Fruit fly (Drosophila melanogaster) whole organism, pupa: ENCODE data around the gene CG5561.

Source experiments
- CG10348 ChIP-seq: fragments of 200-800 bp; sonication (Bioruptor generic); IDR thresholded peaks from 2 replicates; pipeline ENCODE4 v1.3.6; 2022; ENCODE audit warnings: missing biosample characterization, missing genetic modification characterization
- CG12605 ChIP-seq: fragments of 200-800 bp; sonication (Bioruptor generic); IDR thresholded peaks from 2 replicates; pipeline ENCODE4 v1.3.6; 2022; ENCODE audit warnings: missing biosample characterization, missing genetic modification characterization
- CG13204 ChIP-seq: fragments of 200-800 bp; sonication (Bioruptor generic); optimal IDR thresholded peaks from 2 replicates; lab custom pipeline; 2018; ENCODE audit warnings: missing biosample characterization, mild to moderate bottlenecking, missing genetic modification characterization, moderate library complexity
- CG14655 ChIP-seq: fragments of 200-800 bp; sonication (Bioruptor generic); optimal IDR thresholded peaks from 3 replicates; lab custom pipeline; 2017; ENCODE audit warnings: mild to moderate bottlenecking, missing biosample characterization, missing genetic modification reagents, missing genetic modification characterization
- CG15710 ChIP-seq: fragments of 200-800 bp; sonication (Bioruptor generic); optimal IDR thresholded peaks from 2 replicates; lab custom pipeline; 2018; ENCODE audit warnings: missing biosample characterization, mild to moderate bottlenecking, missing genetic modification characterization, moderate library complexity
- CG17806 ChIP-seq: fragments of 200-800 bp; sonication (Bioruptor generic); optimal IDR thresholded peaks from 2 replicates; lab custom pipeline; 2018; ENCODE audit warnings: missing biosample characterization, mild to moderate bottlenecking, missing genetic modification characterization, moderate library complexity
- CG32121 ChIP-seq: fragments of 200-800 bp; sonication (Bioruptor generic); IDR thresholded peaks from 2 replicates; pipeline ENCODE4 v1.3.6; 2022; ENCODE audit warnings: missing biosample characterization, missing genetic modification characterization
- CG34367 ChIP-seq: fragments of 200-800 bp; sonication (Bioruptor generic); optimal IDR thresholded peaks from 2 replicates; lab custom pipeline; 2018; ENCODE audit warnings: missing biosample characterization, mild to moderate bottlenecking, missing genetic modification characterization
- CG4496 ChIP-seq: fragments of 200-800 bp; sonication (Bioruptor generic); IDR thresholded peaks from 3 replicates; pipeline ENCODE4 v1.3.6; 2022; ENCODE audit warnings: missing biosample characterization, missing genetic modification characterization
- CG8159 ChIP-seq: fragments of 200-800 bp; sonication (Bioruptor generic); optimal IDR thresholded peaks from 3 replicates; lab custom pipeline; 2018; ENCODE audit warnings: missing biosample characterization, mild to moderate bottlenecking, missing genetic modification characterization, moderate library complexity
- CG8301 ChIP-seq: fragments of 200-800 bp; sonication (Bioruptor generic); optimal IDR thresholded peaks from 2 replicates; lab custom pipeline; 2018; ENCODE audit warnings: missing biosample characterization, mild to moderate bottlenecking, missing genetic modification characterization
- CG9948 ChIP-seq: fragments of 200-800 bp; sonication (Bioruptor generic); optimal IDR thresholded peaks from 2 replicates; lab custom pipeline; 2018; ENCODE audit warnings: missing biosample characterization, mild to moderate bottlenecking, missing genetic modification characterization, moderate library complexity
- D1 ChIP-seq: fragments of 200-800 bp; sonication (Bioruptor generic); optimal IDR thresholded peaks from 2 replicates; lab custom pipeline; 2018; ENCODE audit warnings: missing biosample characterization, mild to moderate bottlenecking, missing genetic modification characterization, moderate library complexity
- EcR ChIP-seq: fragments of 200-800 bp; sonication (Bioruptor generic); optimal IDR thresholded peaks from 3 replicates; lab custom pipeline; 2019; ENCODE audit warnings: missing biosample characterization, missing genetic modification characterization, mild to moderate bottlenecking, moderate library complexity, missing genetic modification reagents
- Ets98B ChIP-seq: fragments of 200-800 bp; sonication (Bioruptor generic); IDR thresholded peaks from 2 replicates; pipeline ENCODE4 v1.3.6; 2022; ENCODE audit warnings: missing biosample characterization, missing genetic modification characterization
- Pif1A ChIP-seq: fragments of 200-800 bp; sonication (Bioruptor generic); optimal IDR thresholded peaks from 3 replicates; lab custom pipeline; 2016; ENCODE audit warnings: missing biosample characterization, missing genetic modification characterization
- Pif1B ChIP-seq: fragments of 200-800 bp; sonication (Bioruptor generic); optimal IDR thresholded peaks from 3 replicates; lab custom pipeline; 2016; ENCODE audit warnings: missing biosample characterization, missing genetic modification characterization
- Snoo ChIP-seq: fragments of 200-800 bp; sonication (Bioruptor generic); optimal IDR thresholded peaks from 3 replicates; lab custom pipeline; 2017; ENCODE audit warnings: missing biosample characterization, mild to moderate bottlenecking, missing genetic modification characterization, inconsistent platforms
- fd96Ca ChIP-seq: fragments of 200-800 bp; sonication (Bioruptor generic); IDR thresholded peaks from 3 replicates; pipeline ENCODE4 v1.3.6; 2022; ENCODE audit warnings: missing biosample characterization, missing genetic modification characterization
- gl ChIP-seq: fragments of 200-800 bp; sonication (Bioruptor generic); optimal IDR thresholded peaks from 2 replicates; lab custom pipeline; 2018; ENCODE audit warnings: missing biosample characterization, mild to moderate bottlenecking, missing genetic modification characterization
- rn ChIP-seq: fragments of 200-800 bp; sonication (Bioruptor generic); IDR thresholded peaks from 2 replicates; pipeline ENCODE4 v1.3.6; 2022; ENCODE audit warnings: missing biosample characterization, missing genetic modification characterization

Gene CG5561

DNA sequence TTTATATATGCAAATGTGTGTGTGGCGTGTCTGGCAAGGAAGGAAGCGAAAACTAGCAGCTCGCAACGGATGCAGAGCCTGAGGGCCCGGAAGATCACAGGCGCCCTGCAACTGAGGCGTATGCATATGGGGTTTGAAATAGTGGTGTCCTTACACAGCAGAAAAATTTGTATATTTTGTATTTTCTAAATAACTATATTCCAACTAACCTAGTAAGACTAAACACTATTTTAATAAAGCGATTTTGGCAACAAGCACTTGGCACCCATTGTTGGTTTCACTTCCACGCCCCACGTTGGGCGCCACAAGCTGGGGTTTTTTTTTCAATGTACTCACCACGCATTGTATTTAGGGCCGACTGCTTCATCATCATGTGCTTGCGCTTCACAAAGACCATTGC lies 32.6 kb upstream of the CG5561 start:
- TF ChIP-seq Ets98B (no peak), CG15710 (no peak), EcR (GFP tag; lab: Kevin White, UChicago) (no peak), CG12605 (no peak), rn (no peak), CG9948 (tag; lab: Kevin White, UChicago) (no peak)

dm6 chr2L:1377635-1378034 lies 23.7 kb upstream of the CG5561 start:
- TF ChIP-seq rn (no peak), CG8301 (tag; lab: Kevin White, UChicago) (no peak), CG9948 (tag; lab: Kevin White, UChicago) (no peak), CG15710 (no peak), CG14655 (GFP tag; lab: Kevin White, UChicago) (no peak), gl (no peak), CG8159 (tag; lab: Kevin White, UChicago) (no peak), CG4496 (GFP tag; lab: Robert Waterston, UW) (no peak), CG17806 (tag; lab: Kevin White, UChicago) (no peak), Pif1B (no peak), CG10348 (GFP tag; lab: Robert Waterston, UW) (no peak), Snoo (tag; lab: Kevin White, UChicago) (no peak), EcR (GFP tag; lab: Kevin White, UChicago) (no peak), CG32121 (GFP tag; lab: Robert Waterston, UW) (no peak), CG13204 (GFP tag; lab: Kevin White, UChicago) (no peak), CG12605 (no peak), fd96Ca (GFP tag; lab: Robert Waterston, UW) (no peak)

DNA sequence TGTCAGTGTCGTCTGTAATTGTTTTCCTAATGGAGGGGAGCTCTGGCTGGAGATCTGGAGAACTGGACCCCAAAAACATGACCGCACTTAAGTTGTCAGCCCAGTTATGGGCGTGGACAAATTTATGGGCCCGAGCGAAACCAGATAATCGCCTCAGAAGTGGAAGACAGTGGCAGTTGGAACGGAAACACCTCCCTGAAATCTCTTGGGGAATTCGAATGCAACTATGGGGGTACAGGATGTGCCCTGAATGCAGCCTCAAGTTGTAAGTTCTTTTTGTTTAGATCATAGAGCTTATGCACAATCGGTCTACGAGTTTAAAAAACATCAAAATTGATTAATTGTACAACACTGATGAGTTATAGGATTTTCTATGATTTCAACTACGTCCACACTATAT lies 13.8 kb upstream of the CG5561 start, which contains the start of gene CG14346:
TSS of gene CG14346 (plus strand) at position 301 of the 400 bp plus-strand sequence.
- TF ChIP-seq CG12605 (no peak), CG9948 (tag; lab: Kevin White, UChicago) (no peak), fd96Ca (GFP tag; lab: Robert Waterston, UW) (no peak), CG10348 (GFP tag; lab: Robert Waterston, UW) (no peak), D1 (tag; lab: Kevin White, UChicago) (no peak), CG32121 (GFP tag; lab: Robert Waterston, UW) (no peak), CG8301 (tag; lab: Kevin White, UChicago) (no peak), CG13204 (GFP tag; lab: Kevin White, UChicago) (no peak), Pif1B (no peak), CG34367 (tag; lab: Kevin White, UChicago) (no peak), CG8159 (tag; lab: Kevin White, UChicago) (no peak), CG17806 (tag; lab: Kevin White, UChicago) (no peak), EcR (GFP tag; lab: Kevin White, UChicago) (no peak), Ets98B (no peak)

DNA sequence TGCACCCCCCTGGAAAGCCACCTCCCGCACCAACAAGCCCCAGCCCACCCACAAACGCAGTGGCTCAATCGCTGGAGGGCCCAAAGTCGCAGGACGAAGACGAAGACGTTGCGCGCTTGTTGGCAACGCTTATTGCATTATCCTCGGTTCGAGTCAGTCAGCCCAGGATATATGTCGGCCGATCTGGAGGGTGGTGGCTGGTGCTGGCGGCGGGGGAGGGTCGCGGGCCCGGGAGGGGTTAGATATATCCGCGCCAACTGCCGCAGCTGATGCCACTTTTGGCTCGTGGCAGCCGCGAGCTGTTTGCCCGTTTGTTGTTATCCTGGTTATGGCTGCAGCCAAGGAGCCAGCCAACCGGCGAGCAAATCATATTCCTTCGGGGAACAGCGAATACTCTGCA lies 11.1 kb upstream of the CG5561 start:
- TF ChIP-seq CG8301 (tag; lab: Kevin White, UChicago), result no peak
- TF ChIP-seq Pif1B, result no peak
- no peak for TF ChIP-seq CG9948 (tag; lab: Kevin White, UChicago)
- TF ChIP-seq CG32121 (GFP tag; lab: Robert Waterston, UW), result no peak
- no peak for TF ChIP-seq EcR (GFP tag; lab: Kevin White, UChicago)
- no peak for TF ChIP-seq CG17806 (tag; lab: Kevin White, UChicago)

DNA sequence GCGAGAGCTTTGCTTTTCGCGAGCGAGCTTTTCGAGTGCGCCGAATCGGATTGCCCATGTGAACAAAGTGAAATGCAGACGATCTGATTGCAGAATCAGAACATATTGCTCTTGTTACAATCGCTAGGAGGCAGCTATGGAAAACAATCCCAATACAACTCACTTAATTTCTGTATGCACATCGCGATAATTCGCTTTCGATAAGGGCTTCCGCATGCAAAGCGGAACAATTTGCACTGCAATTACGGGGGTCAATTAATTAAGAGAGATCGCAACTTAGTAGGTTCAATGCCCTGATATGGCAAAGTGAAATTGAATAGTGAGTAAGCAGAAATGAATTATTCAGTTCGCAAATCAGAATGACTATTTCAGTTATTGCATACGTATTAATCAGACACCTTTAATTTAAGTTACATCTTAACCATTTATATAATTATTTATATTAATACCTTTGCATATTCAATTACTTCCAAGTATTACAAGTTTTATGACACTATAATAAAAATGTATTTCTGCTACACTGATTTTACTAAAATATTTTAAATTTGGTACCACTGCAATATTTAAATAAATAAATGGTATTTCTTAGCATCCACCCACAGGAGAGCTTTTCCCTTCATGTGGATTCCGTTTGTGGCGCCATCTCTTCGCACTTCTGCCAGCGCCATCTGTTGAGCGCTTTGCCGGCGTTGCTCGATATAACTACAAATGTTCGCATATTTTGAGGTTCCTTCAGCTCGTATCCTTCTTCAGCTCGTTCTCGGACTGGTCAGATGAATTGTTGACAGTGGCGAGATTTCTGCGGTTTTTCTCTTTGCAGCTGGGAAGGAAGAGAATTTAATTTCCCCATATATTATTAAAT lies 8.1 kb upstream of the CG5561 start, which contains the start of gene NLaz:
TSS of gene NLaz (minus strand) at position 51 of the 862 bp plus-strand sequence.
- TF ChIP-seq CG9948 (tag; lab: Kevin White, UChicago) (no peak), CG8159 (tag; lab: Kevin White, UChicago) (peak; percentile 0), EcR (GFP tag; lab: Kevin White, UChicago) (peak; percentile 75)

DNA sequence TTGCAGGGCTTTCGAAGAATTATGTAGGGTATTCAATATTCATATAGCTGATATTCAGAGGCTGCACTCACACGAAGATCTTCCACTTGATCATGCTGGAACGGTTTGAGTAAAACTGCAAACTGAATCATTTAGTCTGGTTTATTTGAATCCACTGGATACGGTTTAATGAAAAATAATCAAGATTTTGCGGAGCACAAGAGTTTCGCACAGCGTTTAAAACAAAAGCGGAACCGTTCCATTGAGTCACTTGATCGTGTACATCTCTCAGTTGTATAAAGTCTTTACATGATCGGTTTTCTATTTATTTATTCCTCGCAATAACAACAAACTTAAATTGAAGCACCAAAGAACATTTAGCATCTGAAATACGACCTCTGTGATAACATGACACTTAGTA lies 5.8 kb upstream of the CG5561 start, which contains the start of gene CG31659:
TSS of gene CG31659 (minus strand) at position 101 of the 400 bp plus-strand sequence.
- TF ChIP-seq fd96Ca (GFP tag; lab: Robert Waterston, UW) (no peak), CG13204 (GFP tag; lab: Kevin White, UChicago) (no peak), CG34367 (tag; lab: Kevin White, UChicago) (no peak), gl (no peak), D1 (tag; lab: Kevin White, UChicago) (no peak), CG8159 (tag; lab: Kevin White, UChicago) (no peak), rn (no peak), CG12605 (no peak), CG15710 (no peak), EcR (GFP tag; lab: Kevin White, UChicago) (no peak), CG8301 (tag; lab: Kevin White, UChicago) (no peak), Snoo (tag; lab: Kevin White, UChicago) (no peak), CG4496 (GFP tag; lab: Robert Waterston, UW) (no peak), Pif1A (GFP tag; lab: Kevin White, UChicago) (no peak), CG14655 (GFP tag; lab: Kevin White, UChicago) (no peak)
- TF ChIP-seq, all 21 proteins: peak for 0
